Worm (Caenorhabditis elegans): ENCODE measurements around the gene pqn-35.

DNA sequence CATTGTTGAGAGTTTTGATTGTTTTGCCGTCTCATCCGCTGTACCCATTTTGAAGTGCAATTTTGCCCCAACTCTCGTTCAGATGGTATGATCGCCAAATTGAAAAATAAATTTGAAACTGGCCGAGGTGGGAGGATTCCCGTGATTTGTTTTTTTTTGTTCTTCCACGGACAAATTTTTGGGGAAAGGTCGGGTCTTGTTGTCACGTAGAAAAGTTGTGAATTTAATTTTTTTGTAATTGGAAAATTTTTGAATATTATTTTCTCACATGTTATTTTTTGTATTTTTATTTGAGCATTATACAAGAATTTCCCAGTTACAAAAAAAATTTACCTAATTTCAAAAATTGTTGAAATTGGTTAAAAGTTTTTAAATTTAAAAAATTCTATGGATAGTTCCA, 58.9 kb downstream of the pqn-35 start, which contains the start of gene T05A7.6:
- TF ChIP-seq F39B2.1 (GFP tag; IDR thresholded peaks at IDR 0.05), result no peak
- TF ChIP-seq unc-130 (GFP tag; optimal IDR thresholded peaks at IDR 0.05), result no peak
- TF ChIP-seq ztf-26 (tag; optimal IDR thresholded peaks at IDR 0.05), result no peak
- TF ChIP-seq dpl-1 (GFP tag; optimal IDR thresholded peaks at IDR 0.05), result no peak
- no peak for TF ChIP-seq attf-5 (GFP tag; optimal IDR thresholded peaks at IDR 0.05)
- no peak for TF ChIP-seq dpff-1 (tag; optimal IDR thresholded peaks at IDR 0.05)
- TF ChIP-seq F37B4.10 (GFP tag; IDR thresholded peaks at IDR 0.05), result no peak
- TF ChIP-seq rpc-1 (optimal IDR thresholded peaks at IDR 0.05), result no peak
- TF ChIP-seq rpc-1 (tag; optimal IDR thresholded peaks at IDR 0.05), result no peak
- no peak for TF ChIP-seq pha-4 (tag; optimal IDR thresholded peaks at IDR 0.05)
- no peak for TF ChIP-seq efl-1 (GFP tag; optimal IDR thresholded peaks at IDR 0.05)
- no peak for TF ChIP-seq fkh-3 (tag; optimal IDR thresholded peaks at IDR 0.05)
- TF ChIP-seq sdz-38 (tag; optimal IDR thresholded peaks at IDR 0.05), result no peak
- TF ChIP-seq hmg-20 (GFP tag; IDR thresholded peaks at IDR 0.05), result no peak

Data from whole organism, young adult.